Worm (Caenorhabditis elegans) whole organism, L4 larva: ENCODE measurements around the gene fbxl-1.
A peak's percentile ranks its signal among the peaks of the same experiment; 100 is the strongest.

Experiments
- T20F7.1 ChIP-seq: fragments of 200-800 bp; sonication (Bioruptor generic); optimal IDR thresholded peaks from 2 replicates; lab custom pipeline; 2018; ENCODE audit warnings: mild to moderate bottlenecking, missing genetic modification characterization, missing compliant biosample characterization
- T26A8.4 ChIP-seq: fragments of 200-800 bp; sonication (Bioruptor generic); IDR thresholded peaks from 2 replicates; pipeline ENCODE4 v1.3.6; 2022; ENCODE audit warnings: missing genetic modification characterization, missing compliant biosample characterization
- Y48G9A.11 ChIP-seq: fragments of 200-800 bp; sonication (Bioruptor generic); IDR thresholded peaks from 2 replicates; pipeline ENCODE4 v1.3.6; 2022; ENCODE audit warnings: missing genetic modification reagents, missing genetic modification characterization, missing compliant biosample characterization
- Y5F2A.4 ChIP-seq: fragments of 200-800 bp; sonication (Bioruptor generic); optimal IDR thresholded peaks from 2 replicates; lab custom pipeline; 2018; ENCODE audit warnings: mild to moderate bottlenecking, missing genetic modification characterization, missing compliant biosample characterization
- ama-1 ChIP-seq: fragments of 150-350 bp; optimal IDR thresholded peaks from 2 replicates; lab custom pipeline; 2014; ENCODE audit warnings: inconsistent platforms, mixed read lengths
- arid-1 ChIP-seq: fragments of 200-800 bp; sonication (Bioruptor generic); conservative IDR thresholded peaks from 2 replicates; pipeline ENCODE4 v1.3.6; 2022; ENCODE audit warnings: missing genetic modification reagents, missing genetic modification characterization, missing compliant biosample characterization
- attf-4 ChIP-seq: sonication (generic microtip); optimal IDR thresholded peaks from 3 replicates; lab custom pipeline; 2017; ENCODE audit warnings: missing biosample characterization, missing genetic modification characterization
- ceh-82 ChIP-seq: sonication (generic microtip); optimal IDR thresholded peaks from 2 replicates; lab custom pipeline; 2017; ENCODE audit warnings: missing biosample characterization, missing genetic modification characterization
- ces-1 ChIP-seq: fragments of 150-350 bp; sonication (generic microtip); optimal IDR thresholded peaks from 4 replicates; lab custom pipeline; 2014; ENCODE audit warnings: missing biosample characterization, missing genetic modification reagents, missing genetic modification characterization
- cey-2 ChIP-seq: sonication (generic microtip); optimal IDR thresholded peaks from 3 replicates; lab custom pipeline; 2017; ENCODE audit warnings: missing genetic modification characterization, mild to moderate bottlenecking, missing compliant biosample characterization, antibody characterized with exemption, borderline replicate concordance; ENCODE audit not compliant: insufficient read depth
- daf-12 ChIP-seq: fragments of 150-350 bp; optimal IDR thresholded peaks from 2 replicates; lab custom pipeline; 2014; ENCODE audit warnings: missing biosample characterization, missing genetic modification reagents, missing genetic modification characterization
- daf-16 ChIP-seq, 3 experiments: sonication (generic microtip); optimal IDR thresholded peaks; 2 replicates each; lab custom pipeline; 2016 to 2017; ENCODE audit warnings: missing genetic modification characterization in 3 of 3, missing genetic modification reagents in 3 of 3, mild to moderate bottlenecking in 2 of 3, missing compliant biosample characterization in 2 of 3, missing biosample characterization in 1 of 3, moderate library complexity in 1 of 3
- dmd-6 ChIP-seq: fragments of 200-800 bp; sonication (Bioruptor generic); IDR thresholded peaks from 2 replicates; pipeline ENCODE4 v1.3.6; 2022; ENCODE audit warnings: missing genetic modification reagents, missing genetic modification characterization, missing compliant biosample characterization
- dmd-8 ChIP-seq: fragments of 200-800 bp; sonication (Bioruptor generic); IDR thresholded peaks from 2 replicates; pipeline ENCODE4 v1.3.6; 2022; ENCODE audit warnings: missing genetic modification characterization, missing compliant biosample characterization
- dmd-9 ChIP-seq: fragments of 200-800 bp; sonication (Bioruptor generic); IDR thresholded peaks from 2 replicates; pipeline ENCODE4 v1.3.6; 2022; ENCODE audit warnings: missing genetic modification reagents, missing genetic modification characterization, missing compliant biosample characterization
- duxl-1 ChIP-seq: sonication (generic microtip); optimal IDR thresholded peaks from 2 replicates; lab custom pipeline; 2016; ENCODE audit warnings: mild to moderate bottlenecking, missing genetic modification characterization, moderate library complexity, missing compliant biosample characterization; ENCODE audit not compliant: poor library complexity
- dve-1 ChIP-seq: sonication (generic microtip); optimal IDR thresholded peaks from 2 replicates; lab custom pipeline; 2017; ENCODE audit warnings: antibody characterized with exemption, mild to moderate bottlenecking, missing genetic modification characterization, missing compliant biosample characterization; ENCODE audit not compliant: insufficient read depth
- fos-1 ChIP-seq: fragments of 150-350 bp; optimal IDR thresholded peaks from 2 replicates; lab custom pipeline; 2014; ENCODE audit warnings: missing biosample characterization, missing genetic modification characterization
- gei-8 ChIP-seq: fragments of 200-800 bp; sonication (Bioruptor generic); optimal IDR thresholded peaks from 2 replicates; lab custom pipeline; 2018; ENCODE audit warnings: mild to moderate bottlenecking, missing genetic modification characterization, missing compliant biosample characterization
- hif-1 ChIP-seq, 2 experiments: sonication (generic microtip); optimal IDR thresholded peaks; 2 replicates each; lab custom pipeline; 2016 to 2017; ENCODE audit warnings: missing compliant biosample characterization in 2 of 2, missing genetic modification characterization in 2 of 2, missing genetic modification reagents in 2 of 2, missing genotype in 2 of 2, mild to moderate bottlenecking in 1 of 2
- hlh-11 ChIP-seq: fragments of 200-800 bp; sonication (Bioruptor generic); optimal IDR thresholded peaks from 2 replicates; lab custom pipeline; 2018; ENCODE audit warnings: mild to moderate bottlenecking, missing genetic modification characterization, missing compliant biosample characterization
- lin-1 ChIP-seq: fragments of 200-800 bp; sonication (Bioruptor generic); IDR thresholded peaks from 2 replicates; pipeline ENCODE4 v1.3.6; 2022; ENCODE audit warnings: missing genetic modification reagents, missing genetic modification characterization, missing compliant biosample characterization
- lin-13 ChIP-seq: fragments of 150-350 bp; optimal IDR thresholded peaks from 2 replicates; lab custom pipeline; 2014; ENCODE audit warnings: missing biosample characterization, missing genetic modification reagents, missing genetic modification characterization
- lin-15B ChIP-seq: fragments of 150-350 bp; sonication (generic microtip); optimal IDR thresholded peaks from 3 replicates; lab custom pipeline; 2014; ENCODE audit warnings: missing biosample characterization, missing genetic modification characterization
- lin-38 ChIP-seq: fragments of 200-800 bp; sonication (Bioruptor generic); IDR thresholded peaks from 2 replicates; pipeline ENCODE4 v1.3.6; 2022; ENCODE audit warnings: missing genetic modification reagents, missing genetic modification characterization, missing compliant biosample characterization
- mes-2 ChIP-seq: sonication (generic microtip); optimal IDR thresholded peaks from 2 replicates; lab custom pipeline; 2016; ENCODE audit warnings: missing genotype, mild to moderate bottlenecking, missing genetic modification characterization, missing compliant biosample characterization; ENCODE audit not compliant: poor library complexity, severe bottlenecking
- nhr-102 ChIP-seq: sonication (generic microtip); optimal IDR thresholded peaks from 2 replicates; lab custom pipeline; 2016; ENCODE audit warnings: mild to moderate bottlenecking, missing genetic modification characterization, moderate library complexity, missing compliant biosample characterization
- nhr-111 ChIP-seq: fragments of 200-800 bp; sonication (Bioruptor generic); optimal IDR thresholded peaks from 2 replicates; lab custom pipeline; 2018; ENCODE audit warnings: mild to moderate bottlenecking, missing genetic modification characterization, missing compliant biosample characterization
- nhr-28 ChIP-seq: fragments of 150-350 bp; optimal IDR thresholded peaks from 2 replicates; lab custom pipeline; 2014; ENCODE audit warnings: missing biosample characterization, missing genetic modification characterization
- nhr-41 ChIP-seq: fragments of 200-800 bp; sonication (Bioruptor generic); IDR thresholded peaks from 2 replicates; pipeline ENCODE4 v1.3.6; 2022; ENCODE audit warnings: missing genetic modification reagents, missing genetic modification characterization, missing compliant biosample characterization
- nhr-6 ChIP-seq: fragments of 150-350 bp; optimal IDR thresholded peaks from 2 replicates; lab custom pipeline; 2014; ENCODE audit warnings: missing biosample characterization, missing genetic modification characterization
- pqm-1 ChIP-seq: sonication (generic microtip); optimal IDR thresholded peaks from 2 replicates; lab custom pipeline; 2017; ENCODE audit warnings: missing biosample characterization, missing genetic modification characterization
- sdz-12 ChIP-seq: fragments of 200-800 bp; sonication (Bioruptor generic); optimal IDR thresholded peaks from 2 replicates; lab custom pipeline; 2018; ENCODE audit warnings: mild to moderate bottlenecking, missing genetic modification characterization, missing compliant biosample characterization
- tag-97 ChIP-seq: fragments of 200-800 bp; sonication (Bioruptor generic); IDR thresholded peaks from 2 replicates; pipeline ENCODE4 v1.3.6; 2022; ENCODE audit warnings: missing genetic modification characterization, missing compliant biosample characterization
- unc-62 ChIP-seq, 3 experiments: fragments of 150-350 bp in 1 of 3; sonication (generic microtip); optimal IDR thresholded peaks in 2 of 3; peaks in 1 of 3; 1 replicate in 1 of 3; 2 replicates in 2 of 3; lab custom pipeline; 2014 to 2017; ENCODE audit warnings: missing biosample characterization in 3 of 3, missing genetic modification characterization in 3 of 3, missing genetic modification reagents in 3 of 3, missing genotype in 1 of 3
- zfp-3 ChIP-seq: fragments of 200-800 bp; sonication (Bioruptor generic); conservative IDR thresholded peaks from 2 replicates; pipeline ENCODE4 v1.3.6; 2022; ENCODE audit warnings: missing genetic modification reagents, missing genetic modification characterization, missing compliant biosample characterization
- zip-2 ChIP-seq: fragments of 150-350 bp; optimal IDR thresholded peaks from 2 replicates; lab custom pipeline; 2014; ENCODE audit warnings: missing biosample characterization, missing genetic modification characterization
- ztf-7 ChIP-seq: fragments of 150-350 bp; optimal IDR thresholded peaks from 2 replicates; lab custom pipeline; 2014; ENCODE audit warnings: missing biosample characterization, missing genetic modification characterization

fbxl-1 gene

DNA sequence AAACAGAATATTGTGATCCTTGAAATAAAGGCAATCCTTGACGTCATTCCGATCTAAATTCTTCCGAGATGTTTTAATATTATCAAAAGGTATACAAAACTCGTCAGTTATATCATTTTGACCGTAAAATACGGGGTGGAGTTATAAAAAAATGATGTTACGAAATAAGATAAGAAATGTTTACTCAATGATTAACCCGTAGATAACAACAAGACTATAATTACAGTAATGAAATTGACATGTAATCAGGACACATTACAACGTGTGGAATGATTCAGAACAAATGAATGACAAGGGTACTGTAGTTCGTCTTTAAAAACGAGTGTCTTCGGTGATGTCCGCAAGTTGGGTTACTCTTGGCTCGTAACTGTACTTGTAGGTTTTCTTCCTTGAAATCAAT lies 10.2 kb downstream of the fbxl-1 start, which contains the start of gene tsp-2 (continued):
- TF ChIP-seq T20F7.1 (GFP tag; lab: Kevin White, UChicago): peak; percentile 17
- no peak for TF ChIP-seq dmd-8 (GFP tag; lab: Robert Waterston, UW)
- no peak for TF ChIP-seq nhr-111 (GFP tag; lab: Kevin White, UChicago)
- no peak for TF ChIP-seq zfp-3 (GFP tag; lab: Robert Waterston, UW)
- no peak for TF ChIP-seq sdz-12
- TF ChIP-seq Y5F2A.4 (GFP tag; lab: Kevin White, UChicago): no peak
- TF ChIP-seq hif-1 (tag; optimal IDR thresholded peaks at IDR 0.05; lab: Kevin White, UChicago): no peak
- no peak for TF ChIP-seq ztf-7 (tag; lab: Kevin White, UChicago)
- TF ChIP-seq lin-13: no peak
- no peak for TF ChIP-seq gei-8 (GFP tag; lab: Kevin White, UChicago)
- no peak for TF ChIP-seq arid-1
- no peak for TF ChIP-seq lin-38 (GFP tag; lab: Robert Waterston, UW)
- TF ChIP-seq nhr-41: no peak
- TF ChIP-seq ceh-82 (tag; lab: Kevin White, UChicago): no peak
- no peak for TF ChIP-seq lin-15B (tag; lab: Kevin White, UChicago)
- TF ChIP-seq ces-1 (GFP tag; lab: Kevin White, UChicago): no peak
- no peak for TF ChIP-seq ama-1 (lab: Kevin White, UChicago)
- no peak for TF ChIP-seq fos-1
- TF ChIP-seq attf-4 (tag; lab: Kevin White, UChicago): no peak
- peak; percentile 6 for TF ChIP-seq zip-2
- TF ChIP-seq lin-1: no peak
- TF ChIP-seq dmd-6: peak; percentile 84
- TF ChIP-seq unc-62 (GFP tag; optimal IDR thresholded peaks at IDR 0.05 in 1 of 2; lab: Kevin White, UChicago): peak in 1 of 2 experiments; percentile 28
- TF ChIP-seq unc-62 (tag; optimal IDR thresholded peaks at IDR 0.05; lab: Kevin White, UChicago): no peak
- TF ChIP-seq pqm-1 (tag; lab: Kevin White, UChicago): peak; percentile 39
- no peak for TF ChIP-seq Y48G9A.11 (GFP tag; lab: Robert Waterston, UW)
- no peak for TF ChIP-seq daf-12 (tag; lab: Kevin White, UChicago)
- TF ChIP-seq mes-2 (tag; lab: Kevin White, UChicago): no peak
- TF ChIP-seq daf-16 (GFP tag; optimal IDR thresholded peaks at IDR 0.05; lab: Kevin White, UChicago): no peak
- TF ChIP-seq daf-16 (tag; optimal IDR thresholded peaks at IDR 0.05; lab: Kevin White, UChicago): peak; percentile 73
- TF ChIP-seq nhr-6 (tag; lab: Kevin White, UChicago): no peak

ce11 chrIII:8239325-8239724 lies 11.7 kb downstream of the fbxl-1 start, which contains the start of gene tsp-1:
TSS of gene tsp-1 (minus strand) at chrIII:8239423.
- TF ChIP-seq daf-16 (GFP tag; optimal IDR thresholded peaks at IDR 0.05; lab: Kevin White, UChicago): no peak
- TF ChIP-seq daf-16 (tag; optimal IDR thresholded peaks at IDR 0.05; lab: Kevin White, UChicago): peak; percentile 35
- TF ChIP-seq nhr-28 (tag; lab: Kevin White, UChicago): peak; percentile 27
- TF ChIP-seq cey-2 (tag; lab: Kevin White, UChicago): no peak
- TF ChIP-seq nhr-102 (tag; lab: Kevin White, UChicago): no peak
- peak; percentile 55 for TF ChIP-seq pqm-1 (tag; lab: Kevin White, UChicago)
- no peak for TF ChIP-seq duxl-1

- TF ChIP-seq T26A8.4 (GFP tag; lab: Robert Waterston, UW) (no peak), tag-97 (GFP tag; lab: Robert Waterston, UW) (no peak), daf-16 (GFP tag; optimal IDR thresholded peaks at IDR 0.05; lab: Kevin White, UChicago) (no peak), daf-16 (tag; optimal IDR thresholded peaks at IDR 0.05; lab: Kevin White, UChicago) (peak; percentile 58), hlh-11 (tag; lab: Kevin White, UChicago) (peak; percentile 11), pqm-1 (tag; lab: Kevin White, UChicago) (peak; percentile 13), dve-1 (tag; lab: Kevin White, UChicago) (peak; percentile 1), dmd-9 (GFP tag; lab: Robert Waterston, UW) (no peak), nhr-28 (tag; lab: Kevin White, UChicago) (peak; percentile 22)
Measured at ce11 chrIII:8240247-8240646, 12.6 kb downstream of the fbxl-1 start.
